Fruit fly (Drosophila melanogaster) whole organism, wandering third instar larva: ENCODE results near the gene Gr32a.

ENCODE experiments used
- Abd-B ChIP-seq: fragments of >200 bp; optimal IDR thresholded peaks from 2 replicates; lab custom pipeline; 2017; ENCODE audit warnings: missing biosample characterization, missing genetic modification characterization
- CG32264 ChIP-seq: fragments of 200-800 bp; sonication (Bioruptor generic); optimal IDR thresholded peaks from 2 replicates; lab custom pipeline; 2016; ENCODE audit warnings: missing biosample characterization, missing genetic modification characterization
- CrebA ChIP-seq: fragments of 200-800 bp; sonication (Bioruptor generic); optimal IDR thresholded peaks from 2 replicates; lab custom pipeline; 2016; ENCODE audit warnings: missing biosample characterization, mild to moderate bottlenecking, missing genetic modification characterization, borderline replicate concordance
- Hr83 ChIP-seq: fragments of 200-300 bp; sonication (Bioruptor generic); optimal IDR thresholded peaks from 2 replicates; lab custom pipeline; 2016; ENCODE audit warnings: missing biosample characterization, mild to moderate bottlenecking, missing genetic modification characterization, moderate library complexity; ENCODE audit not compliant: poor library complexity, severe bottlenecking
- Myc ChIP-seq: fragments of >200 bp; optimal IDR thresholded peaks from 2 replicates; lab custom pipeline; 2017
- OdsH ChIP-seq: fragments of 200-800 bp; sonication (Bioruptor generic); optimal IDR thresholded peaks from 2 replicates; lab custom pipeline; 2016; ENCODE audit warnings: missing biosample characterization, mild to moderate bottlenecking, missing genetic modification characterization
- Vsx2 ChIP-seq: fragments of 200-300, 225-300 bp; sonication (Bioruptor generic); optimal IDR thresholded peaks from 2 replicates; lab custom pipeline; 2018; ENCODE audit warnings: missing biosample characterization, missing genetic modification characterization; ENCODE audit not compliant: partially characterized antibody
- brk ChIP-seq: fragments of 200-800 bp; sonication (Bioruptor generic); optimal IDR thresholded peaks from 2 replicates; lab custom pipeline; 2016; ENCODE audit warnings: missing biosample characterization, mild to moderate bottlenecking, missing genetic modification characterization
- ey ChIP-seq: fragments of 200-800 bp; sonication (Bioruptor generic); optimal IDR thresholded peaks from 2 replicates; lab custom pipeline; 2016; ENCODE audit warnings: missing biosample characterization, missing genetic modification characterization
- fru ChIP-seq: fragments of 200-800 bp; sonication (Bioruptor generic); optimal IDR thresholded peaks from 3 replicates; lab custom pipeline; 2016; ENCODE audit warnings: missing biosample characterization, mild to moderate bottlenecking, missing genetic modification characterization
- psq ChIP-seq: fragments of 200-800 bp; sonication (Bioruptor generic); optimal IDR thresholded peaks from 3 replicates; lab custom pipeline; 2017; ENCODE audit warnings: missing biosample characterization, mild to moderate bottlenecking, missing genetic modification characterization, moderate library complexity
- rgr ChIP-seq: fragments of 200-800 bp; sonication (Bioruptor generic); optimal IDR thresholded peaks from 3 replicates; lab custom pipeline; 2016; ENCODE audit warnings: missing biosample characterization, mild to moderate bottlenecking, missing genetic modification characterization
- sage ChIP-seq: fragments of 200-800 bp; sonication (Bioruptor generic); optimal IDR thresholded peaks from 2 replicates; lab custom pipeline; 2016; ENCODE audit warnings: missing biosample characterization, mild to moderate bottlenecking, missing genetic modification characterization
- usp ChIP-seq: fragments of >200 bp; optimal IDR thresholded peaks from 2 replicates; lab custom pipeline; 2017; ENCODE audit warnings: missing biosample characterization, missing genetic modification characterization

dm6 chr2L:11105320-11105719, 8.5 kb upstream of the Gr32a start:
- TF ChIP-seq Abd-B (GFP tag; lab: Kevin White, UChicago) (no peak), brk (GFP tag; lab: Kevin White, UChicago) (no peak), psq (no peak), ey (GFP tag; lab: Kevin White, UChicago) (no peak), Hr83 (GFP tag; lab: Kevin White, UChicago) (no peak), usp (no peak), sage (GFP tag; lab: Kevin White, UChicago) (no peak), Myc (no peak), fru (no peak), CG32264 (GFP tag; lab: Kevin White, UChicago) (no peak), OdsH (GFP tag; lab: Kevin White, UChicago) (no peak), rgr (no peak), CrebA (GFP tag; lab: Kevin White, UChicago) (no peak), Vsx2 (GFP tag; lab: Kevin White, UChicago) (no peak)
